Fruit fly (Drosophila melanogaster): ENCODE data around the gene Rpn2.

The Rpn2 gene

dm6 chr3R:29153197-29153644 lies at the start of gene Rpn2, which contains the start of gene Slbp:
TSS of gene Rpn2 (plus strand) at chr3R:29153524.
TSS of gene Slbp (minus strand) at chr3R:29153266.
- TF ChIP-seq bab1 (GFP tag; optimal IDR thresholded peaks at IDR 0.05) (peak; percentile 88), CG7101 (tag; optimal IDR thresholded peaks at IDR 0.05) (peak; percentile 74), Hr96 (GFP tag; optimal IDR thresholded peaks at IDR 0.05) (peak; percentile 75), cic (GFP tag; optimal IDR thresholded peaks at IDR 0.05) (peak; percentile 47), Clk (GFP tag; optimal IDR thresholded peaks at IDR 0.05) (peak; percentile 61), Mnt (GFP tag; optimal IDR thresholded peaks at IDR 0.05) (peak; percentile 77), kay (GFP tag; ENCODE audit: borderline replicate concordance) (no peak), toe (GFP tag; optimal IDR thresholded peaks at IDR 0.05) (no peak), ovo (GFP tag; optimal IDR thresholded peaks at IDR 0.05) (peak; percentile 6), CG1620 (GFP tag; optimal IDR thresholded peaks at IDR 0.05) (peak; percentile 62), cnc (optimal IDR thresholded peaks at IDR 0.05) (peak; percentile 94 to 96), tj (GFP tag; optimal IDR thresholded peaks at IDR 0.05) (peak; percentile 21), CG12768 (GFP tag; optimal IDR thresholded peaks at IDR 0.05) (peak; percentile 63), CG11617 (GFP tag; optimal IDR thresholded peaks at IDR 0.05) (peak; percentile 61), CG5204 (GFP tag; optimal IDR thresholded peaks at IDR 0.05) (no peak), CG33017 (tag; optimal IDR thresholded peaks at IDR 0.05) (peak; percentile 42), Crg-1 (GFP tag; optimal IDR thresholded peaks at IDR 0.05) (peak; percentile 77), pad (GFP tag; optimal IDR thresholded peaks at IDR 0.05) (peak; percentile 72), CG7045 (GFP tag; optimal IDR thresholded peaks at IDR 0.05) (peak; percentile 22), CG14711 (tag; optimal IDR thresholded peaks at IDR 0.05) (peak; percentile 73)

DNA sequence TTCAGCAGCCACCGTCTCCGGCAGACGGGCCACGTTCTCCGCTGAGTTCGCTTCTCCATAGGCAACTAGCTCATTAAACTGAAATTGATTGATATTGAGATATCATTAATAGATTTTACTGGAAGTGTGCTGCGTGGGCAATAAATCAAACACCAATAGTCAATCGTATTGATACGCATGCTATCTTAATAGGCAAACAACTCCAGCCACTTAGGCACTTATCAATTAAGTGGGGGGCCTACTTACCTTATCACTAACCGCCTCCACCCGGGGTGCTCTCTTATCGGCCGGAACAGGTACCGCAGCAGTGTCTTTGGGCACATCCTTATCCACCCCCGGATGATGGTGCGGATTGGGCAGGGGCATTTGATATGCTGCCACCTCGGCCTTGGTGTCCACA lies 41.5 kb upstream of the Rpn2 start:
- TF ChIP-seq CG14711 (tag; optimal IDR thresholded peaks at IDR 0.05) (no peak), cic (GFP tag; optimal IDR thresholded peaks at IDR 0.05) (peak; percentile 60), pad (GFP tag; optimal IDR thresholded peaks at IDR 0.05) (no peak), CG33017 (tag; optimal IDR thresholded peaks at IDR 0.05) (peak; percentile 9)

- TF ChIP-seq ovo (GFP tag; optimal IDR thresholded peaks at IDR 0.05), result peak; percentile 60
- TF ChIP-seq tj (GFP tag; optimal IDR thresholded peaks at IDR 0.05), result peak; percentile 63
- TF ChIP-seq bab1 (GFP tag; optimal IDR thresholded peaks at IDR 0.05), result peak; percentile 78
- peak; percentile 64 for TF ChIP-seq CG1620 (GFP tag; optimal IDR thresholded peaks at IDR 0.05)
- TF ChIP-seq cnc (optimal IDR thresholded peaks at IDR 0.05), result no peak
- TF ChIP-seq kay (GFP tag; ENCODE audit: borderline replicate concordance), result no peak
- TF ChIP-seq CG12768 (GFP tag; optimal IDR thresholded peaks at IDR 0.05), result peak; percentile 71
- TF ChIP-seq CG7101 (tag; optimal IDR thresholded peaks at IDR 0.05), result peak; percentile 85
- TF ChIP-seq CG33017 (tag; optimal IDR thresholded peaks at IDR 0.05), result peak; percentile 72
- TF ChIP-seq CG11617 (GFP tag; optimal IDR thresholded peaks at IDR 0.05), result peak; percentile 73
- peak; percentile 56 for TF ChIP-seq pad (GFP tag; optimal IDR thresholded peaks at IDR 0.05)
- peak; percentile 78 for TF ChIP-seq CG7045 (GFP tag; optimal IDR thresholded peaks at IDR 0.05)
- peak; percentile 22 for TF ChIP-seq cic (GFP tag; optimal IDR thresholded peaks at IDR 0.05)
- no peak for TF ChIP-seq toe (GFP tag; optimal IDR thresholded peaks at IDR 0.05)
- TF ChIP-seq Crg-1 (GFP tag; optimal IDR thresholded peaks at IDR 0.05), result peak; percentile 59
- peak; percentile 50 for TF ChIP-seq Clk (GFP tag; optimal IDR thresholded peaks at IDR 0.05)
- TF ChIP-seq Hr96 (GFP tag; optimal IDR thresholded peaks at IDR 0.05), result peak; percentile 41
- no peak for TF ChIP-seq CG5204 (GFP tag; optimal IDR thresholded peaks at IDR 0.05)
- peak; percentile 74 for TF ChIP-seq CG14711 (tag; optimal IDR thresholded peaks at IDR 0.05)
- TF ChIP-seq Mnt (GFP tag; optimal IDR thresholded peaks at IDR 0.05), result peak; percentile 71
Observed at dm6 chr3R:29112398-29113150, 40.8 kb upstream of the Rpn2 start, which contains the start of the genes alpha-Man-Ib and Pdhb. TSS of gene alpha-Man-Ib (minus strand) at chr3R:29112822. TSS of gene Pdhb (plus strand) at chr3R:29113071.

DNA sequence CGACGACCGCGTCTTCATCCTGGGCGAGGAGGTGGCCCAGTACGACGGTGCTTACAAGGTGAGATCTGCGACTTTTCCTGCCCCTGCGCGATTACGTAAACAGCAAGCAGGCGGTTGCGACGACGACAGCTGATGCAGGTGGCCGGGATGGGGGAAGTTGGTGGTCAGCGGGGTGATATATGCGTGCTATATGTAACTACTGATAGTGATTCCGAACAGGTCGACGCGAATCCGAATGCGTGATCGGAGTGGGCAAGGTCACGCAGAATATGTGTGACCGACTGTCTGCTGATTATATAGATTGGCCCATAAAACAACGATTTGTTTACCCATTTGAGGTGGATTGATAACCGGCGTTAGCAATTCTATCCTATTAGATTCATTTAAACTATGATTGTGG lies 39.9 kb upstream of the Rpn2 start:
- TF ChIP-seq CG7045 (GFP tag; optimal IDR thresholded peaks at IDR 0.05) (no peak), CG1620 (GFP tag; optimal IDR thresholded peaks at IDR 0.05) (no peak), cnc (optimal IDR thresholded peaks at IDR 0.05) (no peak), pad (GFP tag; optimal IDR thresholded peaks at IDR 0.05) (no peak), cic (GFP tag; optimal IDR thresholded peaks at IDR 0.05) (no peak), CG7101 (tag; optimal IDR thresholded peaks at IDR 0.05) (no peak), Mnt (GFP tag; optimal IDR thresholded peaks at IDR 0.05) (no peak), Clk (GFP tag; optimal IDR thresholded peaks at IDR 0.05) (no peak), Crg-1 (GFP tag; optimal IDR thresholded peaks at IDR 0.05) (no peak), toe (GFP tag; optimal IDR thresholded peaks at IDR 0.05) (no peak), CG12768 (GFP tag; optimal IDR thresholded peaks at IDR 0.05) (no peak), kay (GFP tag; ENCODE audit: borderline replicate concordance) (no peak), ovo (GFP tag; optimal IDR thresholded peaks at IDR 0.05) (no peak), CG5204 (GFP tag; optimal IDR thresholded peaks at IDR 0.05) (no peak), Hr96 (GFP tag; optimal IDR thresholded peaks at IDR 0.05) (no peak), CG14711 (tag; optimal IDR thresholded peaks at IDR 0.05) (no peak), tj (GFP tag; optimal IDR thresholded peaks at IDR 0.05) (no peak), CG11617 (GFP tag; optimal IDR thresholded peaks at IDR 0.05) (no peak)

DNA sequence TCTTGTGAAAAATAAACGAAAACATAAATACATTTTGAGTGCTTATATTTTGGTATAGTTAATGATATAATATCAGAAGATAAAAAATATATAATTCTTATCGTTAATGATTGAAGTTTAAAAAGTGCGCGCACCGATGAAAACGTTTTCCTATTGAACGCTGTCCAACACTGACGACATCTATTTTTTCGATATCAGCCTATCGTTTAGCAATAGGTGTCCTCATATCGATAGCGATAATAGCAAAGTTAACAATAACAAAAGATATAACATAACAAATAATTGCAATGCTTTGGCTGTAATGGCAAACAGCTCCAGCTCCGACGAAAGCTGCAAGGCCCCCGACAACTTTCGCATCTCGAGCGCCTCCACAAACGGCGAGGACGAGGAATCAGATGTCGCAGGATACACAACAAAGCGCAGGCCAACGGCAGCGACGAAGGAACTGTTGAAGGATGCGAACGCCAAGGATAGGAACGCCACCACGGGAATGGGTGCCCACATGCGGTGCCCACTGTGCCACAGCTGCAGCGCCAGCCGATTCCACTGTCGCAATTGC lies 37.1 kb upstream of the Rpn2 start, which contains the start of gene Atg14:
Gene Atg14 (plus strand): TSS at position 225 of the 559 bp plus-strand sequence.
- TF ChIP-seq Mnt (GFP tag; optimal IDR thresholded peaks at IDR 0.05) (peak; percentile 58), tj (GFP tag; optimal IDR thresholded peaks at IDR 0.05) (no peak), CG33017 (tag; optimal IDR thresholded peaks at IDR 0.05) (peak; percentile 12), CG11617 (GFP tag; optimal IDR thresholded peaks at IDR 0.05) (no peak), CG1620 (GFP tag; optimal IDR thresholded peaks at IDR 0.05) (peak; percentile 12), Hr96 (GFP tag; optimal IDR thresholded peaks at IDR 0.05) (peak; percentile 40), CG5204 (GFP tag; optimal IDR thresholded peaks at IDR 0.05) (no peak), bab1 (GFP tag; optimal IDR thresholded peaks at IDR 0.05) (peak; percentile 47), CG7101 (tag; optimal IDR thresholded peaks at IDR 0.05) (peak; percentile 57), cic (GFP tag; optimal IDR thresholded peaks at IDR 0.05) (peak; percentile 37), CG14711 (tag; optimal IDR thresholded peaks at IDR 0.05) (peak; percentile 34), toe (GFP tag; optimal IDR thresholded peaks at IDR 0.05) (no peak), ovo (GFP tag; optimal IDR thresholded peaks at IDR 0.05) (no peak), CG7045 (GFP tag; optimal IDR thresholded peaks at IDR 0.05) (no peak), Crg-1 (GFP tag; optimal IDR thresholded peaks at IDR 0.05) (peak; percentile 40), cnc (optimal IDR thresholded peaks at IDR 0.05) (no peak), Clk (GFP tag; optimal IDR thresholded peaks at IDR 0.05) (no peak), pad (GFP tag; optimal IDR thresholded peaks at IDR 0.05) (peak; percentile 52), kay (GFP tag; ENCODE audit: borderline replicate concordance) (no peak), CG12768 (GFP tag; optimal IDR thresholded peaks at IDR 0.05) (peak; percentile 44)
